Worm (Caenorhabditis elegans) whole organism, early embryonic: ENCODE results near the gene R04D3.4.

ENCODE experiments used
- B0310.2 ChIP-seq: sonication (generic microtip); optimal IDR thresholded peaks from 2 replicates; lab custom pipeline; 2016; ENCODE audit warnings: mild to moderate bottlenecking, missing genetic modification characterization, missing compliant biosample characterization
- F13C5.2 ChIP-seq: sonication (generic microtip); optimal IDR thresholded peaks from 2 replicates; lab custom pipeline; 2017; ENCODE audit warnings: mild to moderate bottlenecking, missing genetic modification characterization, inconsistent platforms, missing compliant biosample characterization
- aly-1 ChIP-seq: sonication (generic microtip); optimal IDR thresholded peaks from 2 replicates; lab custom pipeline; 2016; ENCODE audit warnings: missing genetic modification characterization, missing compliant biosample characterization
- ama-1 ChIP-seq: fragments of 150-350 bp; optimal IDR thresholded peaks from 2 replicates; lab custom pipeline; 2014
- ceh-13 ChIP-seq: fragments of 200-800 bp; sonication (Bioruptor generic); optimal IDR thresholded peaks from 2 replicates; lab custom pipeline; 2018; ENCODE audit warnings: mild to moderate bottlenecking, missing genetic modification characterization, missing compliant biosample characterization
- ceh-36 ChIP-seq: sonication (generic microtip); optimal IDR thresholded peaks from 2 replicates; lab custom pipeline; 2016; ENCODE audit warnings: missing genetic modification characterization, inconsistent platforms, missing compliant biosample characterization
- ets-7 ChIP-seq: sonication (generic microtip); optimal IDR thresholded peaks from 2 replicates; lab custom pipeline; 2016; ENCODE audit warnings: missing genotype, missing genetic modification characterization, missing compliant biosample characterization
- flt-1 ChIP-seq: fragments of 200-800 bp; sonication (Bioruptor generic); IDR thresholded peaks from 2 replicates; pipeline ENCODE4 v1.3.6; 2022; ENCODE audit warnings: missing genetic modification characterization, missing compliant biosample characterization
- hmbx-1 ChIP-seq: sonication (generic microtip); optimal IDR thresholded peaks from 2 replicates; lab custom pipeline; 2016; ENCODE audit warnings: mild to moderate bottlenecking, missing genetic modification characterization, missing compliant biosample characterization
- hmg-4 ChIP-seq: fragments of 200-800 bp; sonication (Bioruptor generic); optimal IDR thresholded peaks from 2 replicates; lab custom pipeline; 2018; ENCODE audit warnings: mild to moderate bottlenecking, missing genetic modification characterization, missing compliant biosample characterization
- hnd-1 ChIP-seq: sonication (generic microtip); optimal IDR thresholded peaks from 2 replicates; lab custom pipeline; 2016; ENCODE audit warnings: missing genetic modification characterization, missing compliant biosample characterization
- pes-1 ChIP-seq: fragments of 200-800 bp; sonication (Bioruptor generic); IDR thresholded peaks from 2 replicates; pipeline ENCODE4 v1.3.6; 2022; ENCODE audit warnings: missing genetic modification reagents, missing genetic modification characterization, missing compliant biosample characterization
- scrt-1 ChIP-seq: fragments of 200-800 bp; sonication (Bioruptor generic); IDR thresholded peaks from 2 replicates; pipeline ENCODE4 v1.3.6; 2022; ENCODE audit warnings: missing genetic modification characterization, missing compliant biosample characterization
- sea-1 ChIP-seq: fragments of 200-800 bp; sonication (Bioruptor generic); conservative IDR thresholded peaks from 2 replicates; pipeline ENCODE4 v1.3.6; 2022; ENCODE audit warnings: missing genetic modification characterization, missing compliant biosample characterization
- tbx-11 ChIP-seq: fragments of 200-800 bp; sonication (Bioruptor generic); IDR thresholded peaks from 2 replicates; pipeline ENCODE4 v1.3.6; 2022; ENCODE audit warnings: missing genetic modification characterization, missing compliant biosample characterization
- tbx-37 ChIP-seq: fragments of 200-800 bp; sonication (Bioruptor generic); conservative IDR thresholded peaks from 2 replicates; pipeline ENCODE4 v1.3.6; 2022; ENCODE audit warnings: missing genetic modification reagents, missing genetic modification characterization, missing compliant biosample characterization
- tra-4 ChIP-seq: sonication (generic microtip); optimal IDR thresholded peaks from 2 replicates; lab custom pipeline; 2017; ENCODE audit warnings: missing genetic modification characterization, missing compliant biosample characterization

The R04D3.4 gene

DNA sequence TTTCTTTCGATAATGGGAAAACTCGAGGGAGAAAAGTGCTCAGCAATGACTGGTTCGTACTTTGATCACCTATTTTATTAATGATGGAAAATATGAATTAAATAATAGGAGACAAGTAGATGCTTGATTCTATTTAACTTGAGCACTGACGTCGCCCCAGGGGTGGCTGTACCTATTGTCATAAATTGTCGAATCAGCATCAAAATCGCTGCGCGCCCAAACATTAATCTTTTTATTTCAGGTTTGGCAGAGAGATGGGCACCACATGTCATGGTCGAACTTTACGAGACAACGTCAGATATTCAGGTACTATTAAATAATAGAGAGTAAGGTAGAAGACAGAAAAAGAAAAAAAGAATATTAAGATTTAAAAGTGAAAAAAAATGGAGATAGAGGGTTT is 35.7 kb upstream of the R04D3.4 start:
- TF ChIP-seq hmg-4 (GFP tag; lab: Kevin White, UChicago) (no peak), sea-1 (no peak), ets-7 (tag; lab: Kevin White, UChicago) (no peak)

DNA sequence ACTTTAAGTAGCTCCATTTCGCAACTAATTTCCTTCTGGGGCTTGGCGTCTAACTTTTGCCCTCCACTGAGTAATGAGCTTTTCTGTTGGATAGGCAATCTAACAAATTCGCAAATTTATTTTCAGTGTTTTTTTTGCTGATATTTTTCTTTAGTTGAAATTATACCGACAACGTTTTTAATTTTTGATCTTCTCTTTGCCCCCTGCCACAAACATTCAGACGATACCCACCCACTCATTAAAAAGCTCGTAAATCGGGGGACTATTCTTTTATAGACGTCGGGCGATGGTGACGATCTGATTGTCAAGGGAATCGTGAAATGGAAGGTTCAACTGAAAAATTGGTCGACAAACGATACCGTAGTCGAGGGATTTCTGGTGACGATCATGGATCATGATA is 35.1 kb upstream of the R04D3.4 start:
- TF ChIP-seq tbx-37 (GFP tag; lab: Robert Waterston, UW) (no peak), ceh-36 (no peak), sea-1 (no peak), scrt-1 (no peak), F13C5.2 (no peak), hmbx-1 (tag; lab: Kevin White, UChicago) (no peak), tra-4 (no peak), aly-1 (no peak), flt-1 (GFP tag; lab: Robert Waterston, UW) (no peak), hnd-1 (tag; lab: Kevin White, UChicago) (no peak), ama-1 (lab: Kevin White, UChicago) (no peak), ets-7 (tag; lab: Kevin White, UChicago) (no peak), pes-1 (GFP tag; lab: Robert Waterston, UW) (no peak), tbx-11 (GFP tag; lab: Robert Waterston, UW) (no peak), hmg-4 (GFP tag; lab: Kevin White, UChicago) (no peak), ceh-13 (GFP tag; lab: Kevin White, UChicago) (no peak), B0310.2 (tag; lab: Kevin White, UChicago) (no peak)

ce11 chrX:13322886-13323285 is 34.3 kb upstream of the R04D3.4 start, which contains the start of gene F46G10.2:
F46G10.2 (plus strand) TSS chrX:13322963.
- TF ChIP-seq ceh-13 (GFP tag; lab: Kevin White, UChicago) (no peak), sea-1 (no peak), scrt-1 (no peak), pes-1 (GFP tag; lab: Robert Waterston, UW) (no peak), F13C5.2 (no peak), tbx-37 (GFP tag; lab: Robert Waterston, UW) (no peak), tbx-11 (GFP tag; lab: Robert Waterston, UW) (no peak), hmg-4 (GFP tag; lab: Kevin White, UChicago) (no peak), ets-7 (tag; lab: Kevin White, UChicago) (no peak), flt-1 (GFP tag; lab: Robert Waterston, UW) (no peak), B0310.2 (tag; lab: Kevin White, UChicago) (no peak), ama-1 (lab: Kevin White, UChicago) (no peak), hnd-1 (tag; lab: Kevin White, UChicago) (no peak), hmbx-1 (tag; lab: Kevin White, UChicago) (no peak), ceh-36 (no peak), aly-1 (no peak)

DNA sequence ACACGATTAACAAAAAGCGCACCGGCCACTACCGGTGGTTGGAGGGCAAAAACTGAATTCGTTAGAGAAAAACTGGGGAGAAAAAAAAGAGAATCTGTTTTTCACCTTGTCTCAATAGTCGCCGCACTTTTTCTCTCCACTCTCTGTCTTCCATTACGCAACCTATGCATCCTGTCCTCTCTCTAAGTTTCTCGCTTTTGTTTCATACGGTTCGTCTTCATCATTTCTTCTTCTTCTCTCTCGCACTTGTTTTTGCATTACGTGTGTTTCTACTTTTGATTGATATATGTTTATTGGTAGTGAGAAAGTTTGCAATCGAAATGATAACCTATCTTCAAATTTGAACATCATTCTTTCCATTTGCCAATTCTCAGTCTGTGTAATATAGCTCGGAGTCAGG is 32.0 kb upstream of the R04D3.4 start:
- TF ChIP-seq hmbx-1 (tag; lab: Kevin White, UChicago) (no peak), pes-1 (GFP tag; lab: Robert Waterston, UW) (no peak)

ce11 chrX:13318316-13318715 is 29.7 kb upstream of the R04D3.4 start:
- no peak for TF ChIP-seq ceh-36
- TF ChIP-seq tra-4, result no peak
- TF ChIP-seq B0310.2 (tag; lab: Kevin White, UChicago), result no peak
- no peak for TF ChIP-seq tbx-37 (GFP tag; lab: Robert Waterston, UW)
- no peak for TF ChIP-seq F13C5.2
- no peak for TF ChIP-seq pes-1 (GFP tag; lab: Robert Waterston, UW)
- TF ChIP-seq hmg-4 (GFP tag; lab: Kevin White, UChicago), result no peak
- no peak for TF ChIP-seq aly-1
- TF ChIP-seq hnd-1 (tag; lab: Kevin White, UChicago), result no peak
- no peak for TF ChIP-seq ets-7 (tag; lab: Kevin White, UChicago)
- TF ChIP-seq flt-1 (GFP tag; lab: Robert Waterston, UW), result no peak

DNA sequence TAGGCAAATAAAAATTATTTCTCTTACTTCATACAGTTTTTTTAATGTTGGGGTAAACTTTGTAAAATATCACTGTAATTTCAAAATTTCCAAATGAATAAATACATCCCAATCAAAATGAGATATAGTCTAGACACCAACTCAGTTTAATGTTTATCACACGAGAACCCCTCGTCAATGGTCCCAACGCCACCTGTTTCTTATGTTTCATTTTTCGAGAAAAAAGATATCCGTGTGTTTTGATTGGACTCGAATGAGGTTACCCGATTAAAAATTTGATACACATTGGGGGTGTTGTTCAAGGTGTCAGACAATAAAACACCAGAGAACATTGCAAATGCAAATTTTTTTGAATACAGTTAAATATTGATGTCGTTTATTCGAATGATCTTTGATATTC is 28.9 kb upstream of the R04D3.4 start:
- no peak for TF ChIP-seq aly-1
- no peak for TF ChIP-seq flt-1 (GFP tag; lab: Robert Waterston, UW)
- TF ChIP-seq hmg-4 (GFP tag; lab: Kevin White, UChicago), result no peak
- TF ChIP-seq hmbx-1 (tag; lab: Kevin White, UChicago), result no peak
- TF ChIP-seq ceh-36, result no peak
- TF ChIP-seq ets-7 (tag; lab: Kevin White, UChicago), result no peak
- TF ChIP-seq hnd-1 (tag; lab: Kevin White, UChicago), result no peak
- no peak for TF ChIP-seq ceh-13 (GFP tag; lab: Kevin White, UChicago)
- TF ChIP-seq scrt-1, result no peak
- TF ChIP-seq tra-4, result no peak
- no peak for TF ChIP-seq sea-1
- TF ChIP-seq tbx-11 (GFP tag; lab: Robert Waterston, UW), result no peak
- TF ChIP-seq pes-1 (GFP tag; lab: Robert Waterston, UW), result no peak
- no peak for TF ChIP-seq B0310.2 (tag; lab: Kevin White, UChicago)
- no peak for TF ChIP-seq tbx-37 (GFP tag; lab: Robert Waterston, UW)
- no peak for TF ChIP-seq F13C5.2
- TF ChIP-seq ama-1 (lab: Kevin White, UChicago), result no peak

- TF ChIP-seq sea-1 (no peak), scrt-1 (no peak), ceh-13 (GFP tag; lab: Kevin White, UChicago) (no peak), ama-1 (lab: Kevin White, UChicago) (no peak), aly-1 (no peak), hnd-1 (tag; lab: Kevin White, UChicago) (no peak), tbx-11 (GFP tag; lab: Robert Waterston, UW) (no peak), ceh-36 (no peak), tra-4 (no peak), B0310.2 (tag; lab: Kevin White, UChicago) (no peak), ets-7 (tag; lab: Kevin White, UChicago) (no peak), pes-1 (GFP tag; lab: Robert Waterston, UW) (no peak), tbx-37 (GFP tag; lab: Robert Waterston, UW) (no peak), flt-1 (GFP tag; lab: Robert Waterston, UW) (no peak), hmbx-1 (tag; lab: Kevin White, UChicago) (no peak), F13C5.2 (no peak), hmg-4 (GFP tag; lab: Kevin White, UChicago) (no peak)
These were observed 26.5 kb upstream of the R04D3.4 start for ce11 chrX:13315093-13315492.
